Worm (Caenorhabditis elegans) whole organism, L4 larva: Measurements from ENCODE around the gene gop-3.

Source experiments
- F26F4.8 ChIP-seq: fragments of 200-800 bp; sonication (Bioruptor generic); conservative IDR thresholded peaks from 2 replicates; pipeline ENCODE4 v1.3.6; 2022; ENCODE audit warnings: missing genetic modification characterization, missing compliant biosample characterization
- F44E2.7 ChIP-seq: fragments of 200-800 bp; sonication (Bioruptor generic); IDR thresholded peaks from 2 replicates; pipeline ENCODE4 v2.1.2; 2022; ENCODE audit warnings: missing genetic modification characterization, missing compliant biosample characterization
- T20F7.1 ChIP-seq: fragments of 200-800 bp; sonication (Bioruptor generic); optimal IDR thresholded peaks from 2 replicates; lab custom pipeline; 2018; ENCODE audit warnings: mild to moderate bottlenecking, missing genetic modification characterization, missing compliant biosample characterization
- T26A8.4 ChIP-seq: fragments of 200-800 bp; sonication (Bioruptor generic); IDR thresholded peaks from 2 replicates; pipeline ENCODE4 v1.3.6; 2022; ENCODE audit warnings: missing genetic modification characterization, missing compliant biosample characterization
- Y48G9A.11 ChIP-seq: fragments of 200-800 bp; sonication (Bioruptor generic); IDR thresholded peaks from 2 replicates; pipeline ENCODE4 v1.3.6; 2022; ENCODE audit warnings: missing genetic modification reagents, missing genetic modification characterization, missing compliant biosample characterization
- Y75B8A.6 ChIP-seq: fragments of 200-800 bp; sonication (Bioruptor generic); IDR thresholded peaks from 2 replicates; pipeline ENCODE4 v1.3.6; 2022; ENCODE audit warnings: missing genetic modification reagents, missing genetic modification characterization, missing compliant biosample characterization
- arid-1 ChIP-seq: fragments of 200-800 bp; sonication (Bioruptor generic); conservative IDR thresholded peaks from 2 replicates; pipeline ENCODE4 v1.3.6; 2022; ENCODE audit warnings: missing genetic modification reagents, missing genetic modification characterization, missing compliant biosample characterization
- attf-4 ChIP-seq: sonication (generic microtip); optimal IDR thresholded peaks from 3 replicates; lab custom pipeline; 2017; ENCODE audit warnings: missing biosample characterization, missing genetic modification characterization
- ceh-20 ChIP-seq: fragments of 200-800 bp; sonication (Bioruptor generic); IDR thresholded peaks from 2 replicates; pipeline ENCODE4 v1.3.6; 2022; ENCODE audit warnings: missing genetic modification reagents, missing genetic modification characterization, missing compliant biosample characterization
- ceh-32 ChIP-seq: sonication (generic microtip); optimal IDR thresholded peaks from 2 replicates; lab custom pipeline; 2016; ENCODE audit warnings: mild to moderate bottlenecking, missing genetic modification characterization, missing compliant biosample characterization; ENCODE audit not compliant: poor library complexity
- ceh-62 ChIP-seq: sonication (generic microtip); optimal IDR thresholded peaks from 2 replicates; lab custom pipeline; 2017; ENCODE audit warnings: missing biosample characterization, missing genetic modification characterization
- ces-1 ChIP-seq: fragments of 150-350 bp; sonication (generic microtip); optimal IDR thresholded peaks from 4 replicates; lab custom pipeline; 2014; ENCODE audit warnings: missing biosample characterization, missing genetic modification reagents, missing genetic modification characterization
- ctbp-1 ChIP-seq: fragments of 200-800 bp; sonication (Bioruptor generic); IDR thresholded peaks from 2 replicates; pipeline ENCODE4 v1.3.6; 2022; ENCODE audit warnings: missing genetic modification reagents, missing genetic modification characterization, missing compliant biosample characterization
- daf-19 ChIP-seq: fragments of 200-800 bp; sonication (Bioruptor generic); conservative IDR thresholded peaks from 2 replicates; pipeline ENCODE4 v1.3.6; 2022; ENCODE audit warnings: missing genetic modification characterization, missing compliant biosample characterization
- dmd-8 ChIP-seq: fragments of 200-800 bp; sonication (Bioruptor generic); IDR thresholded peaks from 2 replicates; pipeline ENCODE4 v1.3.6; 2022; ENCODE audit warnings: missing genetic modification characterization, missing compliant biosample characterization
- dmd-9 ChIP-seq: fragments of 200-800 bp; sonication (Bioruptor generic); IDR thresholded peaks from 2 replicates; pipeline ENCODE4 v1.3.6; 2022; ENCODE audit warnings: missing genetic modification reagents, missing genetic modification characterization, missing compliant biosample characterization
- duxl-1 ChIP-seq: sonication (generic microtip); optimal IDR thresholded peaks from 2 replicates; lab custom pipeline; 2016; ENCODE audit warnings: mild to moderate bottlenecking, missing genetic modification characterization, moderate library complexity, missing compliant biosample characterization; ENCODE audit not compliant: poor library complexity
- fkh-10 ChIP-seq: fragments of 150-350 bp; optimal IDR thresholded peaks from 2 replicates; lab custom pipeline; 2014; ENCODE audit warnings: missing biosample characterization, missing genetic modification reagents, missing genetic modification characterization
- gei-8 ChIP-seq: fragments of 200-800 bp; sonication (Bioruptor generic); optimal IDR thresholded peaks from 2 replicates; lab custom pipeline; 2018; ENCODE audit warnings: mild to moderate bottlenecking, missing genetic modification characterization, missing compliant biosample characterization
- jun-1 ChIP-seq: fragments of 150-350 bp; optimal IDR thresholded peaks from 2 replicates; lab custom pipeline; 2014; ENCODE audit warnings: missing biosample characterization, missing genetic modification reagents, missing genetic modification characterization
- lim-7 ChIP-seq: fragments of 200-800 bp; sonication (Bioruptor generic); IDR thresholded peaks from 2 replicates; pipeline ENCODE4 v1.3.6; 2022; ENCODE audit warnings: missing genetic modification characterization, missing compliant biosample characterization
- lin-13 ChIP-seq: fragments of 150-350 bp; optimal IDR thresholded peaks from 2 replicates; lab custom pipeline; 2014; ENCODE audit warnings: missing biosample characterization, missing genetic modification reagents, missing genetic modification characterization
- lin-29 ChIP-seq: fragments of 200-800 bp; sonication (Bioruptor generic); IDR thresholded peaks from 2 replicates; pipeline ENCODE4 v1.3.6; 2022; ENCODE audit warnings: missing genetic modification reagents, missing genetic modification characterization, missing compliant biosample characterization
- lin-38 ChIP-seq: fragments of 200-800 bp; sonication (Bioruptor generic); IDR thresholded peaks from 2 replicates; pipeline ENCODE4 v1.3.6; 2022; ENCODE audit warnings: missing genetic modification reagents, missing genetic modification characterization, missing compliant biosample characterization
- lin-39 ChIP-seq: fragments of 150-350 bp; optimal IDR thresholded peaks from 2 replicates; lab custom pipeline; 2014; ENCODE audit warnings: missing biosample characterization, missing genetic modification reagents, missing genetic modification characterization
- lir-3 ChIP-seq: sonication (generic microtip); optimal IDR thresholded peaks from 2 replicates; lab custom pipeline; 2016; ENCODE audit warnings: mild to moderate bottlenecking, missing genetic modification characterization, missing compliant biosample characterization
- lsy-2 ChIP-seq, 2 experiments: fragments of 150-350 bp in 1 of 2; sonication (generic microtip) in 1 of 2; optimal IDR thresholded peaks; 2 replicates each; lab custom pipeline; 2014 to 2017; ENCODE audit warnings: missing biosample characterization in 2 of 2, missing genetic modification characterization in 2 of 2
- madf-5 ChIP-seq, 2 experiments: fragments of 200-800 bp; sonication (Bioruptor generic); IDR thresholded peaks; 2 replicates each; pipeline ENCODE4 v1.3.6; 2022; ENCODE audit warnings: missing compliant biosample characterization in 2 of 2, missing genetic modification characterization in 2 of 2
- mdt-29 ChIP-seq: fragments of 200-800 bp; sonication (Bioruptor generic); IDR thresholded peaks from 2 replicates; pipeline ENCODE4 v1.3.6; 2022; ENCODE audit warnings: missing genetic modification reagents, missing genetic modification characterization, missing compliant biosample characterization
- mep-1 ChIP-seq: fragments of 150-350 bp; sonication (generic microtip); optimal IDR thresholded peaks from 3 replicates; lab custom pipeline; 2014; ENCODE audit warnings: missing biosample characterization, missing genetic modification characterization
- mes-2 ChIP-seq: sonication (generic microtip); optimal IDR thresholded peaks from 2 replicates; lab custom pipeline; 2016; ENCODE audit warnings: missing genotype, mild to moderate bottlenecking, missing genetic modification characterization, missing compliant biosample characterization; ENCODE audit not compliant: poor library complexity, severe bottlenecking
- mxl-2 ChIP-seq: fragments of 200-800 bp; sonication (Bioruptor generic); conservative IDR thresholded peaks from 2 replicates; pipeline ENCODE4 v1.3.6; 2022; ENCODE audit warnings: missing genetic modification reagents, missing genetic modification characterization, missing compliant biosample characterization
- nhr-111 ChIP-seq: fragments of 200-800 bp; sonication (Bioruptor generic); optimal IDR thresholded peaks from 2 replicates; lab custom pipeline; 2018; ENCODE audit warnings: mild to moderate bottlenecking, missing genetic modification characterization, missing compliant biosample characterization
- nhr-25 ChIP-seq: sonication (generic microtip); optimal IDR thresholded peaks from 2 replicates; lab custom pipeline; 2017; ENCODE audit warnings: missing genetic modification characterization, mild to moderate bottlenecking, missing compliant biosample characterization, antibody characterized with exemption, moderate library complexity, borderline replicate concordance; ENCODE audit not compliant: insufficient read depth
- nhr-28 ChIP-seq: fragments of 150-350 bp; optimal IDR thresholded peaks from 2 replicates; lab custom pipeline; 2014; ENCODE audit warnings: missing biosample characterization, missing genetic modification characterization
- nhr-41 ChIP-seq: fragments of 200-800 bp; sonication (Bioruptor generic); IDR thresholded peaks from 2 replicates; pipeline ENCODE4 v1.3.6; 2022; ENCODE audit warnings: missing genetic modification reagents, missing genetic modification characterization, missing compliant biosample characterization
- nhr-42 ChIP-seq: fragments of 200-800 bp; sonication (Bioruptor generic); IDR thresholded peaks from 2 replicates; pipeline ENCODE4 v1.3.6; 2022; ENCODE audit warnings: missing genetic modification characterization, missing compliant biosample characterization
- nhr-77 ChIP-seq: fragments of 150-350 bp; optimal IDR thresholded peaks from 2 replicates; lab custom pipeline; 2014; ENCODE audit warnings: missing biosample characterization, missing genetic modification characterization
- pha-4 ChIP-seq, 2 experiments: fragments of 150-350 bp in 1 of 2; fragments of 200-800 bp in 1 of 2; sonication (Bioruptor generic) in 1 of 2; IDR thresholded peaks in 1 of 2; optimal IDR thresholded peaks in 1 of 2; 2 replicates each; pipeline versions ENCODE4 v1.3.6 to Lab custom; 2014 to 2022; ENCODE audit warnings: missing genetic modification characterization in 2 of 2, missing genetic modification reagents in 2 of 2, missing biosample characterization in 1 of 2, missing compliant biosample characterization in 1 of 2
- php-3 ChIP-seq: fragments of 200-800 bp; sonication (Bioruptor generic); IDR thresholded peaks from 2 replicates; pipeline ENCODE4 v1.3.6; 2022; ENCODE audit warnings: missing genetic modification reagents, missing genetic modification characterization, missing compliant biosample characterization
- snpc-1.2 ChIP-seq: fragments of 200-800 bp; sonication (Bioruptor generic); IDR thresholded peaks from 2 replicates; pipeline ENCODE4 v1.3.6; 2022; ENCODE audit warnings: missing genetic modification reagents, missing genetic modification characterization, missing compliant biosample characterization
- spr-1 ChIP-seq: sonication (generic microtip); optimal IDR thresholded peaks from 2 replicates; lab custom pipeline; 2016; ENCODE audit warnings: mild to moderate bottlenecking, missing genetic modification characterization, missing compliant biosample characterization
- spr-3 ChIP-seq: fragments of 200-800 bp; sonication (Bioruptor generic); optimal IDR thresholded peaks from 2 replicates; lab custom pipeline; 2018; ENCODE audit warnings: mild to moderate bottlenecking, missing genetic modification characterization, missing compliant biosample characterization
- tra-1 ChIP-seq: fragments of 200-800 bp; sonication (Bioruptor generic); IDR thresholded peaks from 2 replicates; pipeline ENCODE4 v1.3.6; 2022; ENCODE audit warnings: missing genetic modification reagents, missing genetic modification characterization, missing compliant biosample characterization
- unc-130 ChIP-seq: sonication (generic microtip); optimal IDR thresholded peaks from 2 replicates; lab custom pipeline; 2016; ENCODE audit warnings: missing genetic modification reagents, missing genetic modification characterization, missing compliant biosample characterization
- unc-39 ChIP-seq: sonication (generic microtip); optimal IDR thresholded peaks from 2 replicates; lab custom pipeline; 2017; ENCODE audit warnings: missing biosample characterization, missing genetic modification characterization
- vab-7 ChIP-seq: fragments of 200-800 bp; sonication (Bioruptor generic); IDR thresholded peaks from 2 replicates; pipeline ENCODE4 v1.3.6; 2022; ENCODE audit warnings: missing genetic modification reagents, missing genetic modification characterization, missing compliant biosample characterization
- zfp-3 ChIP-seq: fragments of 200-800 bp; sonication (Bioruptor generic); conservative IDR thresholded peaks from 2 replicates; pipeline ENCODE4 v1.3.6; 2022; ENCODE audit warnings: missing genetic modification reagents, missing genetic modification characterization, missing compliant biosample characterization
- zip-11 ChIP-seq: fragments of 200-800 bp; sonication (Bioruptor generic); IDR thresholded peaks from 2 replicates; pipeline ENCODE4 v1.3.6; 2022; ENCODE audit warnings: missing genetic modification characterization, missing compliant biosample characterization

The gop-3 gene

ce11 chrIII:5305725-5306124, 45.2 kb downstream of the gop-3 start (continued):
- TF ChIP-seq pha-4 (GFP tag; IDR thresholded peaks at IDR 0.05; lab: Robert Waterston, UW) = peak; percentile 94
- TF ChIP-seq pha-4 (tag; optimal IDR thresholded peaks at IDR 0.05; lab: Kevin White, UChicago) = peak; percentile 38
- peak; percentile 93 for TF ChIP-seq daf-19 (GFP tag; lab: Robert Waterston, UW)
- TF ChIP-seq dmd-9 = peak; percentile 77
- peak; percentile 99 for TF ChIP-seq dmd-8
- TF ChIP-seq attf-4 = no peak
- peak; percentile 90 for TF ChIP-seq Y48G9A.11 (GFP tag; lab: Robert Waterston, UW)
- TF ChIP-seq duxl-1 (tag; lab: Kevin White, UChicago) = peak; percentile 83
- no peak for TF ChIP-seq nhr-25 (tag; lab: Kevin White, UChicago)
- no peak for TF ChIP-seq jun-1 (tag; lab: Kevin White, UChicago)
- peak; percentile 95 for TF ChIP-seq arid-1
- TF ChIP-seq mdt-29 (GFP tag; lab: Robert Waterston, UW) = peak; percentile 44; the same call in 1 of the 2 replicates
- TF ChIP-seq T26A8.4 (GFP tag; lab: Robert Waterston, UW) = peak; percentile 91
- TF ChIP-seq snpc-1.2 (GFP tag; lab: Robert Waterston, UW) = peak; percentile 91
- no peak for TF ChIP-seq ceh-62
- TF ChIP-seq vab-7 (GFP tag; lab: Robert Waterston, UW) = peak; percentile 89
- TF ChIP-seq nhr-41 = peak; percentile 96
- no peak for TF ChIP-seq ceh-32 (tag; lab: Kevin White, UChicago)
- TF ChIP-seq nhr-28 (tag; lab: Kevin White, UChicago) = no peak
- TF ChIP-seq F26F4.8 (GFP tag; lab: Robert Waterston, UW) = peak; percentile 98
- peak; percentile 81 for TF ChIP-seq mes-2 (tag; lab: Kevin White, UChicago)
- peak; percentile 74 for TF ChIP-seq gei-8 (GFP tag; lab: Kevin White, UChicago)
- peak; percentile 79 for TF ChIP-seq unc-130 (GFP tag; lab: Kevin White, UChicago)
- peak; percentile 75 for TF ChIP-seq nhr-42 (GFP tag; lab: Robert Waterston, UW)
- peak; percentile 83 for TF ChIP-seq tra-1
- TF ChIP-seq spr-1 = peak; percentile 69
- TF ChIP-seq zip-11 = peak; percentile 85; the same call in 1 of the 2 replicates
- TF ChIP-seq lir-3 = peak; percentile 81
- TF ChIP-seq zfp-3 (GFP tag; lab: Robert Waterston, UW) = 0 out of 2 replicates have a peak, but pooled peaks have one; percentile 40
- peak; percentile 99 for TF ChIP-seq lim-7 (GFP tag; lab: Robert Waterston, UW)
- TF ChIP-seq mep-1 (tag; lab: Kevin White, UChicago) = peak; percentile 61
- TF ChIP-seq ctbp-1 (GFP tag; lab: Robert Waterston, UW) = peak; percentile 95
- TF ChIP-seq madf-5 (GFP tag; IDR thresholded peaks at IDR 0.05; lab: Robert Waterston, UW) = peak; percentile 88 to 97
- peak; percentile 54 for TF ChIP-seq lin-13 (GFP tag; lab: Kevin White, UChicago)
- TF ChIP-seq lin-29 (GFP tag; lab: Robert Waterston, UW) = 0 out of 2 replicates have a peak, but pooled peaks have one; percentile 46
- TF ChIP-seq ces-1 (GFP tag; lab: Kevin White, UChicago) = no peak
- peak in 1 of 2 experiments; percentile 72 for TF ChIP-seq lsy-2 (tag; optimal IDR thresholded peaks at IDR 0.05; lab: Kevin White, UChicago)
- TF ChIP-seq nhr-111 = peak; percentile 68
- TF ChIP-seq mxl-2 = peak; percentile 86
- peak; percentile 75 for TF ChIP-seq php-3
- TF ChIP-seq lin-38 = peak; percentile 86
- peak; percentile 68; the same call in 1 of the 2 replicates for TF ChIP-seq ceh-20 (GFP tag; lab: Robert Waterston, UW)
- peak; percentile 82 for TF ChIP-seq spr-3 (GFP tag; lab: Kevin White, UChicago)
- TF ChIP-seq lin-39 (tag; lab: Kevin White, UChicago) = no peak
- TF ChIP-seq unc-39 (tag; lab: Kevin White, UChicago) = no peak
- TF ChIP-seq F44E2.7 = peak; percentile 94
- TF ChIP-seq T20F7.1 (GFP tag; lab: Kevin White, UChicago) = no peak
- TF ChIP-seq fkh-10 (GFP tag; lab: Kevin White, UChicago) = peak; percentile 5
- TF ChIP-seq Y75B8A.6 = peak; percentile 83; the same call in 1 of the 2 replicates
- TF ChIP-seq nhr-77 (tag; lab: Kevin White, UChicago) = peak; percentile 0
